Fruit fly (Drosophila melanogaster) whole organism, embryonic: ENCODE measurements around the gene dlp.

Experiments used
- Aef1 ChIP-seq: fragments of 200-800 bp; sonication (Bioruptor generic); IDR thresholded peaks from 3 replicates; pipeline ENCODE4 v1.3.6; 2022; ENCODE audit warnings: missing biosample characterization, missing genetic modification characterization
- CG1024 ChIP-seq: fragments of 200-800 bp; sonication (Bioruptor generic); IDR thresholded peaks from 2 replicates; pipeline ENCODE4 v1.3.6; 2022; ENCODE audit warnings: missing biosample characterization, missing genetic modification characterization
- CG10462 ChIP-seq: fragments of 200-800 bp; sonication (Bioruptor generic); optimal IDR thresholded peaks from 2 replicates; lab custom pipeline; 2016; ENCODE audit warnings: missing biosample characterization, missing genetic modification characterization
- CG11085 ChIP-seq: fragments of 200-800 bp; sonication (Bioruptor generic); IDR thresholded peaks from 2 replicates; pipeline ENCODE4 v1.3.6; 2022; ENCODE audit warnings: missing biosample characterization, missing genetic modification characterization
- CG11696 ChIP-seq: fragments of 200-800 bp; sonication (Bioruptor generic); IDR thresholded peaks from 2 replicates; pipeline ENCODE4 v1.3.6; 2022; ENCODE audit warnings: missing biosample characterization, missing genetic modification characterization
- CG15269 ChIP-seq: fragments of 200-800 bp; sonication (Bioruptor generic); optimal IDR thresholded peaks from 2 replicates; lab custom pipeline; 2018; ENCODE audit warnings: missing biosample characterization, mild to moderate bottlenecking, missing genetic modification characterization, moderate library complexity
- CG17186 ChIP-seq: fragments of 200-800 bp; sonication (Bioruptor generic); optimal IDR thresholded peaks from 3 replicates; lab custom pipeline; 2017; ENCODE audit warnings: missing biosample characterization, missing genetic modification reagents, missing genetic modification characterization
- CG17612 ChIP-seq: fragments of 200-800 bp; sonication (Bioruptor generic); IDR thresholded peaks from 2 replicates; pipeline ENCODE4 v1.3.6; 2022; ENCODE audit warnings: missing biosample characterization, missing genetic modification characterization
- CG2116 ChIP-seq: fragments of 200-800 bp; sonication (Bioruptor generic); optimal IDR thresholded peaks from 3 replicates; lab custom pipeline; 2018; ENCODE audit warnings: missing biosample characterization, mild to moderate bottlenecking, missing genetic modification characterization
- CG3065 ChIP-seq: fragments of 200-800 bp; sonication (Bioruptor generic); optimal IDR thresholded peaks from 2 replicates; lab custom pipeline; 2016; ENCODE audit warnings: missing biosample characterization, missing genetic modification characterization
- CG31224 ChIP-seq: fragments of 200-800 bp; sonication (Bioruptor generic); IDR thresholded peaks from 2 replicates; pipeline ENCODE4 v1.3.6; 2022; ENCODE audit warnings: missing biosample characterization, missing genetic modification characterization
- CG33557 ChIP-seq: fragments of 200-800 bp; sonication (Bioruptor generic); optimal IDR thresholded peaks from 2 replicates; lab custom pipeline; 2019; ENCODE audit warnings: missing biosample characterization, mild to moderate bottlenecking, missing genetic modification characterization, moderate library complexity
- CG34422 ChIP-seq: fragments of 200-800 bp; sonication (Bioruptor generic); IDR thresholded peaks from 3 replicates; pipeline ENCODE4 v1.3.6; 2022; ENCODE audit warnings: missing biosample characterization, missing genetic modification characterization
- CG6175 ChIP-seq: fragments of 200-800 bp; sonication (Bioruptor generic); IDR thresholded peaks from 3 replicates; pipeline ENCODE4 v1.3.6; 2022; ENCODE audit warnings: missing biosample characterization, missing genetic modification characterization
- CG8478 ChIP-seq: fragments of >200 bp; optimal IDR thresholded peaks from 2 replicates; lab custom pipeline; 2018
- Chrac-16 ChIP-seq: fragments of 200-800 bp; sonication (Bioruptor generic); optimal IDR thresholded peaks from 3 replicates; lab custom pipeline; 2016; ENCODE audit warnings: missing biosample characterization, missing genetic modification characterization
- D ChIP-seq, 2 experiments: fragments of 200-800 bp in 1 of 2; fragments of >200 bp in 1 of 2; sonication (Bioruptor generic) in 1 of 2; optimal IDR thresholded peaks; 2 replicates in 1 of 2; 3 replicates in 1 of 2; lab custom pipeline; 2017; ENCODE audit warnings: mild to moderate bottlenecking in 1 of 2, missing biosample characterization in 1 of 2, missing genetic modification characterization in 1 of 2, missing genetic modification reagents in 1 of 2
- Dp ChIP-seq: fragments of 200-800 bp; sonication (Bioruptor generic); optimal IDR thresholded peaks from 2 replicates; lab custom pipeline; 2018; ENCODE audit warnings: missing biosample characterization, mild to moderate bottlenecking, missing genetic modification characterization, moderate library complexity
- Eip74EF ChIP-seq, 2 experiments: fragments of 200-800 bp in 1 of 2; fragments of >200 bp in 1 of 2; sonication (Bioruptor generic) in 1 of 2; optimal IDR thresholded peaks; 2 replicates each; lab custom pipeline; 2017 to 2019; ENCODE audit warnings: missing biosample characterization in 2 of 2, missing genetic modification characterization in 2 of 2, mild to moderate bottlenecking in 1 of 2, moderate library complexity in 1 of 2
- Ets65A ChIP-seq: fragments of 200-800 bp; sonication (Bioruptor generic); peaks from one replicate; lab custom pipeline; 2016; ENCODE audit warnings: missing biosample characterization, missing genetic modification characterization
- Fer3 ChIP-seq: fragments of 200-800 bp; sonication (Bioruptor generic); optimal IDR thresholded peaks from 2 replicates; lab custom pipeline; 2018; ENCODE audit warnings: missing biosample characterization, mild to moderate bottlenecking, missing genetic modification characterization, moderate library complexity
- HLH3B ChIP-seq: fragments of 200-800 bp; sonication (Bioruptor generic); IDR thresholded peaks from 2 replicates; pipeline ENCODE4 v1.3.6; 2022; ENCODE audit warnings: missing biosample characterization, missing genetic modification characterization
- Hr39 ChIP-seq: fragments of >200 bp; optimal IDR thresholded peaks from 2 replicates; lab custom pipeline; 2017
- Lpt ChIP-seq: fragments of >200 bp; optimal IDR thresholded peaks from 2 replicates; lab custom pipeline; 2018; ENCODE audit warnings: missing biosample characterization, missing genetic modification characterization
- MBD-R2 ChIP-seq: fragments of 200-800 bp; sonication (Bioruptor generic); IDR thresholded peaks from 2 replicates; pipeline ENCODE4 v1.3.6; 2022; ENCODE audit warnings: missing biosample characterization, missing genetic modification characterization
- Meics ChIP-seq: fragments of 200-800 bp; sonication (Bioruptor generic); optimal IDR thresholded peaks from 2 replicates; lab custom pipeline; 2017; ENCODE audit warnings: missing biosample characterization, mild to moderate bottlenecking, missing genetic modification characterization
- NfI ChIP-seq: fragments of 200-800 bp; sonication (Bioruptor generic); optimal IDR thresholded peaks from 3 replicates; lab custom pipeline; 2018; ENCODE audit warnings: missing biosample characterization, mild to moderate bottlenecking, missing genetic modification characterization, moderate library complexity
- Sox102F ChIP-seq: fragments of 200-800 bp; sonication (Bioruptor generic); optimal IDR thresholded peaks from 2 replicates; lab custom pipeline; 2018; ENCODE audit warnings: missing biosample characterization, mild to moderate bottlenecking, missing genetic modification characterization, moderate library complexity
- Stat92E ChIP-seq, 3 experiments: fragments of >200 bp in 2 of 3; fragments of 200-800 bp in 1 of 3; sonication (Bioruptor generic) in 1 of 3; optimal IDR thresholded peaks; 2 replicates each; lab custom pipeline; 2017 to 2019; ENCODE audit warnings: missing biosample characterization in 3 of 3, missing genetic modification characterization in 3 of 3, mild to moderate bottlenecking in 1 of 3, moderate library complexity in 1 of 3
- aop ChIP-seq: fragments of 200-800 bp; sonication (Bioruptor generic); IDR thresholded peaks from 2 replicates; pipeline ENCODE4 v1.3.6; 2022; ENCODE audit warnings: missing biosample characterization, missing genetic modification characterization
- bcd ChIP-seq: fragments of 200-800 bp; sonication (Bioruptor generic); optimal IDR thresholded peaks from 2 replicates; lab custom pipeline; 2017; ENCODE audit warnings: missing biosample characterization, mild to moderate bottlenecking, missing genetic modification characterization
- cad ChIP-seq: fragments of >200 bp; optimal IDR thresholded peaks from 2 replicates; lab custom pipeline; 2017; ENCODE audit warnings: missing biosample characterization, missing genetic modification characterization
- crp ChIP-seq, 2 experiments: fragments of 200-800 bp; sonication (Bioruptor generic); optimal IDR thresholded peaks; 2 replicates in 1 of 2; 3 replicates in 1 of 2; lab custom pipeline; 2017; ENCODE audit warnings: missing biosample characterization in 2 of 2, missing genetic modification characterization in 2 of 2, mild to moderate bottlenecking in 1 of 2, moderate library complexity in 1 of 2
- dmrt11E ChIP-seq: fragments of 200-800 bp; sonication (Bioruptor generic); optimal IDR thresholded peaks from 3 replicates; lab custom pipeline; 2018; ENCODE audit warnings: missing biosample characterization, mild to moderate bottlenecking, missing genetic modification characterization, moderate library complexity
- en ChIP-seq: fragments of 200-800 bp; sonication (Bioruptor generic); optimal IDR thresholded peaks from 2 replicates; lab custom pipeline; 2016; ENCODE audit warnings: missing biosample characterization, missing genetic modification characterization
- fd3F ChIP-seq: fragments of 200-800 bp; sonication (Bioruptor generic); optimal IDR thresholded peaks from 2 replicates; lab custom pipeline; 2018; ENCODE audit warnings: missing biosample characterization, mild to moderate bottlenecking, missing genetic modification characterization, moderate library complexity
- fd96Cb ChIP-seq: fragments of 200-800 bp; sonication (Bioruptor generic); optimal IDR thresholded peaks from 2 replicates; lab custom pipeline; 2018; ENCODE audit warnings: missing biosample characterization, mild to moderate bottlenecking, missing genetic modification characterization, moderate library complexity
- gcm2 ChIP-seq: fragments of 200-800 bp; sonication (Bioruptor generic); optimal IDR thresholded peaks from 2 replicates; lab custom pipeline; 2016; ENCODE audit warnings: missing biosample characterization, missing genetic modification characterization
- hkb ChIP-seq, 2 experiments: fragments of 200-800 bp in 1 of 2; fragments of >200 bp in 1 of 2; sonication (Bioruptor generic) in 1 of 2; IDR thresholded peaks in 1 of 2; optimal IDR thresholded peaks in 1 of 2; 2 replicates each; pipeline versions ENCODE4 v1.3.6 to Lab custom; 2017 to 2022; ENCODE audit warnings: missing biosample characterization in 1 of 2, missing genetic modification characterization in 1 of 2
- insv ChIP-seq, 2 experiments: fragments of 200-800 bp; sonication (Bioruptor generic); optimal IDR thresholded peaks; 3 replicates each; lab custom pipeline; 2016 to 2018; ENCODE audit warnings: missing biosample characterization in 2 of 2, missing genetic modification characterization in 2 of 2
- kni ChIP-seq: fragments of 200-800 bp; sonication (Bioruptor generic); optimal IDR thresholded peaks from 3 replicates; lab custom pipeline; 2017; ENCODE audit warnings: mild to moderate bottlenecking, missing biosample characterization, missing genetic modification reagents, missing genetic modification characterization
- lola ChIP-seq, 3 experiments: fragments of >200 bp in 2 of 3; fragments of 200-800 bp in 1 of 3; sonication (Bioruptor generic) in 1 of 3; optimal IDR thresholded peaks; 2 replicates each; lab custom pipeline; 2017 to 2019; ENCODE audit warnings: missing biosample characterization in 3 of 3, missing genetic modification characterization in 3 of 3, mild to moderate bottlenecking in 1 of 3, moderate library complexity in 1 of 3
- phol ChIP-seq: fragments of 200-800 bp; sonication (Bioruptor generic); optimal IDR thresholded peaks from 3 replicates; lab custom pipeline; 2018; ENCODE audit warnings: missing biosample characterization, mild to moderate bottlenecking, missing genetic modification characterization, moderate library complexity
- rib ChIP-seq: fragments of 200-800 bp; sonication (Bioruptor generic); IDR thresholded peaks from 2 replicates; pipeline ENCODE4 v1.3.6; 2022; ENCODE audit warnings: missing biosample characterization, missing genetic modification characterization
- row ChIP-seq: fragments of 200-800 bp; sonication (Bioruptor generic); IDR thresholded peaks from 3 replicates; pipeline ENCODE4 v1.3.6; 2022; ENCODE audit warnings: missing biosample characterization, missing genetic modification characterization
- twi ChIP-seq: fragments of 200-800 bp; optimal IDR thresholded peaks from 2 replicates; lab custom pipeline; 2019; ENCODE audit warnings: missing biosample characterization, mild to moderate bottlenecking, missing genetic modification characterization, moderate library complexity
- unpg ChIP-seq: fragments of 200-800 bp; sonication (Bioruptor generic); optimal IDR thresholded peaks from 3 replicates; lab custom pipeline; 2018; ENCODE audit warnings: missing biosample characterization, mild to moderate bottlenecking, missing genetic modification characterization, moderate library complexity
- wdn ChIP-seq: fragments of 200-800 bp; sonication (Bioruptor generic); IDR thresholded peaks from 2 replicates; pipeline ENCODE4 v1.3.6; 2022; ENCODE audit warnings: missing biosample characterization, missing genetic modification characterization

Gene dlp

DNA sequence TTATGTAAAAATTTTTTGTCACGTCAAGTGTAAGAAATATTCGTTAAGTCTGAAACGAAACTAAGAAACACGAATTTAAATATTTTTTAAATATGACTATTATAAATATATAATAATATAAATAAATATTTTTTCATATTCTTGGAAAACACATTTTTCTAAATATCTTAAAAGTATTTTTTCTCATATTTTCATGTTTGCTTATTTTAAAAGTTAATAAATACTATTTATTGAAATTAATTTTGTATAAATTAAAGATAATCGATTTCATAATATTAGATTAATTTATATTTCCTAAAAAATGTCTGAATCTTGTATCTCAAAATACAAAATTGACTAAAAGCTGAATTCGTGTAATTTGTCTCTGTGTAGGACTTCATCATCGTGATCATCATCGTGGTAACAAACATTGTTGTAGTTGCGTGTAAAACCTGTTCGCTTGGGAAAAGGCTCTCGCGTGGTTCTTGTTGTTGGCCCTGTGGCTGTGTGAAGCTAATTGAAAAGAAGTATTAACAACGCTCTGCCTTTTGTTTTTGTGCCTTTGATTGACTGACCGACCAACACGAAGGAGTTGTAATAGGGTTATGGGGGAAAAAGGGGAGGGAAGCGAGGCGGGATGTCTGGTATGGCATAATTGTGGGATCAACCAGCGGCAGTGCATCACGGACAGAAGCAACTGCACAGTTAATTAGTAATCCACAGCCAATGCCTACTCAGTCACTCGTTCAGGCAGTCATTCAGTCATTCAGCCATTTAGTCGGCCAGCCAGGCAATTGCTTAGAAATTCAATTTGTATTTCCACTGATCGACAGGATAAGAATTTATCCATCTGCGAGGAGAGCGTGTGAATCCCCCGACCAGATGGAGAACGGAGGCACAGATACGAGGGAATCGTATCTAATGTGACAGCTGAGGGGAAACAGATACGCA, 20.7 kb upstream of the dlp start (continued):
- TF ChIP-seq fd3F (GFP tag; lab: Kevin White, UChicago) (no peak), D (optimal IDR thresholded peaks at IDR 0.05; lab: Kevin White, UChicago) (no peak), D (GFP tag; optimal IDR thresholded peaks at IDR 0.05; lab: Kevin White, UChicago) (no peak), CG2116 (no peak), CG10462 (GFP tag; lab: Kevin White, UChicago) (no peak), Stat92E (GFP tag; optimal IDR thresholded peaks at IDR 0.05; lab: Kevin White, UChicago) (no peak), CG1024 (GFP tag; lab: Robert Waterston, UW) (no peak), CG15269 (tag; lab: Kevin White, UChicago) (peak; percentile 6), crp (GFP tag; optimal IDR thresholded peaks at IDR 0.05; lab: Kevin White, UChicago) (no peak), insv (GFP tag; optimal IDR thresholded peaks at IDR 0.05; lab: Kevin White, UChicago) (no peak), aop (GFP tag; lab: Robert Waterston, UW) (no peak), en (no peak), bcd (GFP tag; lab: Kevin White, UChicago) (no peak), HLH3B (GFP tag; lab: Robert Waterston, UW) (no peak), dmrt11E (tag; lab: Kevin White, UChicago) (peak; percentile 71), cad (no peak), MBD-R2 (GFP tag; lab: Robert Waterston, UW) (no peak), rib (GFP tag; lab: Robert Waterston, UW) (no peak), CG31224 (no peak), CG11085 (GFP tag; lab: Robert Waterston, UW) (no peak), Sox102F (GFP tag; lab: Kevin White, UChicago) (no peak), CG33557 (GFP tag; lab: Kevin White, UChicago) (peak; percentile 42), unpg (GFP tag; lab: Kevin White, UChicago) (peak; percentile 13), Dp (GFP tag; lab: Kevin White, UChicago) (no peak), hkb (optimal IDR thresholded peaks at IDR 0.05; lab: Kevin White, UChicago) (no peak), hkb (GFP tag; IDR thresholded peaks at IDR 0.05; lab: Robert Waterston, UW) (no peak), Eip74EF (GFP tag; optimal IDR thresholded peaks at IDR 0.05; lab: Kevin White, UChicago) (no peak), kni (GFP tag; lab: Kevin White, UChicago) (peak; percentile 63), CG8478 (lab: Kevin White, UChicago) (no peak), CG34422 (no peak), Fer3 (tag; lab: Kevin White, UChicago) (no peak), gcm2 (GFP tag; lab: Kevin White, UChicago) (no peak), Ets65A (GFP tag; lab: Kevin White, UChicago) (no peak), CG11696 (GFP tag; lab: Robert Waterston, UW) (no peak), twi (tag; lab: Kevin White, UChicago) (no peak), Aef1 (no peak), wdn (GFP tag; lab: Robert Waterston, UW) (no peak), Lpt (no peak), fd96Cb (tag; lab: Kevin White, UChicago) (no peak), lola (GFP tag; optimal IDR thresholded peaks at IDR 0.05; lab: Kevin White, UChicago) (peak in 1 of 3 experiments; percentile 80), Meics (peak; percentile 16), NfI (GFP tag; lab: Kevin White, UChicago) (no peak), row (GFP tag; lab: Robert Waterston, UW) (0 out of 3 replicates have a peak, but pooled peaks have one; percentile 10), phol (tag; lab: Kevin White, UChicago) (peak; percentile 13), CG6175 (GFP tag; lab: Robert Waterston, UW) (no peak), Chrac-16 (GFP tag; lab: Kevin White, UChicago) (no peak), Hr39 (lab: Kevin White, UChicago) (no peak), CG17186 (GFP tag; lab: Kevin White, UChicago) (no peak), CG17612 (no peak), CG3065 (GFP tag; lab: Kevin White, UChicago) (no peak)
